Fruit fly (Drosophila melanogaster) whole organism, embryonic: ENCODE data around the gene CG43245.

ENCODE experiments used
- Ada2b ChIP-seq: fragments of 200-800 bp; sonication (Bioruptor generic); IDR thresholded peaks from 2 replicates; pipeline ENCODE4 v1.3.6; 2022; ENCODE audit warnings: missing biosample characterization, missing genetic modification characterization
- Atf6 ChIP-seq: fragments of 200-800 bp; sonication (Bioruptor generic); IDR thresholded peaks from 2 replicates; pipeline ENCODE4 v1.3.6; 2022; ENCODE audit warnings: missing biosample characterization, missing genetic modification characterization
- BEAF-32 ChIP-seq: fragments of 200-800 bp; sonication (Bioruptor generic); optimal IDR thresholded peaks from 3 replicates; lab custom pipeline; 2017; ENCODE audit warnings: missing biosample characterization, missing genetic modification characterization, mild to moderate bottlenecking, moderate library complexity, missing genetic modification reagents
- Blimp-1 ChIP-seq: fragments of 200-800 bp; sonication (Bioruptor generic); optimal IDR thresholded peaks from 3 replicates; lab custom pipeline; 2018; ENCODE audit warnings: missing biosample characterization, missing genetic modification characterization, mild to moderate bottlenecking, moderate library complexity, missing genetic modification reagents
- CG10147 ChIP-seq: fragments of 200-800 bp; sonication (Bioruptor generic); optimal IDR thresholded peaks from 2 replicates; lab custom pipeline; 2019; ENCODE audit warnings: missing biosample characterization, mild to moderate bottlenecking, missing genetic modification characterization, moderate library complexity
- CG10979 ChIP-seq: fragments of 200-800 bp; sonication (Bioruptor generic); optimal IDR thresholded peaks from 2 replicates; lab custom pipeline; 2018; ENCODE audit warnings: missing biosample characterization, mild to moderate bottlenecking, missing genetic modification characterization, moderate library complexity
- CG12155 ChIP-seq: fragments of 200-800 bp; sonication (Bioruptor generic); optimal IDR thresholded peaks from 3 replicates; lab custom pipeline; 2016; ENCODE audit warnings: missing biosample characterization, missing genetic modification characterization
- CG14014 ChIP-seq: fragments of 200-800 bp; sonication (Bioruptor generic); IDR thresholded peaks from 2 replicates; pipeline ENCODE4 v1.3.6; 2022; ENCODE audit warnings: missing biosample characterization, missing genetic modification characterization
- CG14965 ChIP-seq: fragments of 200-800 bp; sonication (Bioruptor generic); optimal IDR thresholded peaks from 2 replicates; lab custom pipeline; 2016; ENCODE audit warnings: missing biosample characterization, missing genetic modification characterization, borderline replicate concordance
- CG15514 ChIP-seq: fragments of 200-800 bp; sonication (Bioruptor generic); optimal IDR thresholded peaks from 3 replicates; lab custom pipeline; 2017; ENCODE audit warnings: missing biosample characterization, missing genetic modification characterization, mild to moderate bottlenecking, moderate library complexity, missing genetic modification reagents
- CG16815 ChIP-seq: fragments of 200-800 bp; sonication (Bioruptor generic); optimal IDR thresholded peaks from 3 replicates; lab custom pipeline; 2017; ENCODE audit warnings: missing biosample characterization, mild to moderate bottlenecking, missing genetic modification characterization
- CG17359 ChIP-seq: fragments of 200-800 bp; sonication (Bioruptor generic); optimal IDR thresholded peaks from 3 replicates; lab custom pipeline; 2018; ENCODE audit warnings: missing biosample characterization, mild to moderate bottlenecking, missing genetic modification characterization, moderate library complexity
- CG17568 ChIP-seq: fragments of 200-800 bp; sonication (Bioruptor generic); optimal IDR thresholded peaks from 2 replicates; lab custom pipeline; 2018; ENCODE audit warnings: missing biosample characterization, mild to moderate bottlenecking, missing genetic modification characterization, moderate library complexity
- CG2678 ChIP-seq: fragments of 200-800 bp; sonication (Bioruptor generic); optimal IDR thresholded peaks from 3 replicates; lab custom pipeline; 2019; ENCODE audit warnings: missing biosample characterization, mild to moderate bottlenecking, missing genetic modification characterization, moderate library complexity
- CG2889 ChIP-seq: fragments of 200-800 bp; sonication (Bioruptor generic); IDR thresholded peaks from 3 replicates; pipeline ENCODE4 v1.3.6; 2022; ENCODE audit warnings: missing biosample characterization, missing genetic modification characterization
- CG30431 ChIP-seq: fragments of 200-800 bp; sonication (Bioruptor generic); optimal IDR thresholded peaks from 2 replicates; lab custom pipeline; 2017; ENCODE audit warnings: missing biosample characterization, missing genetic modification characterization
- CG4404 ChIP-seq: fragments of 200-800 bp; sonication (Bioruptor generic); IDR thresholded peaks from 2 replicates; pipeline ENCODE4 v1.3.6; 2022; ENCODE audit warnings: missing biosample characterization, missing genetic modification characterization
- CG9727 ChIP-seq: fragments of 200-800 bp; sonication (Bioruptor generic); optimal IDR thresholded peaks from 3 replicates; lab custom pipeline; 2017; ENCODE audit warnings: missing biosample characterization, mild to moderate bottlenecking, missing genetic modification characterization
- Dll ChIP-seq: fragments of 200-800 bp; sonication (Bioruptor generic); IDR thresholded peaks from 4 replicates; pipeline ENCODE4 v1.3.6; 2022; ENCODE audit warnings: missing biosample characterization, missing genetic modification characterization; ENCODE audit not compliant: partially characterized antibody
- Fer2 ChIP-seq: fragments of 200-800 bp; sonication (Bioruptor generic); optimal IDR thresholded peaks from 2 replicates; lab custom pipeline; 2018; ENCODE audit warnings: missing biosample characterization, mild to moderate bottlenecking, missing genetic modification characterization, moderate library complexity
- HHEX ChIP-seq: fragments of 200-800 bp; sonication (Bioruptor generic); optimal IDR thresholded peaks from 3 replicates; lab custom pipeline; 2017; ENCODE audit warnings: missing biosample characterization, mild to moderate bottlenecking, missing genetic modification characterization, missing genetic modification reagents
- Hmr ChIP-seq: fragments of 200-800 bp; sonication (Bioruptor generic); optimal IDR thresholded peaks from 3 replicates; lab custom pipeline; 2017; ENCODE audit warnings: mild to moderate bottlenecking, missing biosample characterization, missing genetic modification reagents, missing genetic modification characterization
- Hr39 ChIP-seq: fragments of >200 bp; optimal IDR thresholded peaks from 2 replicates; lab custom pipeline; 2017
- Lim3 ChIP-seq: fragments of 200-800 bp; sonication (Bioruptor generic); IDR thresholded peaks from 2 replicates; pipeline ENCODE4 v1.3.6; 2022; ENCODE audit warnings: missing biosample characterization, missing genetic modification characterization
- Lpt ChIP-seq: fragments of >200 bp; optimal IDR thresholded peaks from 2 replicates; lab custom pipeline; 2018; ENCODE audit warnings: missing biosample characterization, missing genetic modification characterization
- NC2α ChIP-seq: fragments of 200-800 bp; sonication (Bioruptor generic); optimal IDR thresholded peaks from 2 replicates; lab custom pipeline; 2016; ENCODE audit warnings: missing biosample characterization, missing genetic modification characterization
- Pdp1 ChIP-seq, 2 experiments: fragments of 200-800 bp; sonication (Bioruptor generic); optimal IDR thresholded peaks; 3 replicates each; lab custom pipeline; 2016; ENCODE audit warnings: missing biosample characterization in 2 of 2, missing genetic modification characterization in 2 of 2, mild to moderate bottlenecking in 1 of 2, moderate library complexity in 1 of 2
- TFAM ChIP-seq: fragments of 200-800 bp; sonication (Bioruptor generic); optimal IDR thresholded peaks from 2 replicates; lab custom pipeline; 2017; ENCODE audit warnings: missing biosample characterization, missing genetic modification characterization, inconsistent platforms
- Taf1 ChIP-seq: fragments of 200-800 bp; sonication (Bioruptor generic); IDR thresholded peaks from 2 replicates; pipeline ENCODE4 v1.3.6; 2022; ENCODE audit warnings: missing biosample characterization, missing genetic modification characterization
- Tbp ChIP-seq: fragments of >200 bp; optimal IDR thresholded peaks from 2 replicates; lab custom pipeline; 2018; ENCODE audit warnings: missing biosample characterization, missing genetic modification characterization
- bbx ChIP-seq: fragments of 200-800 bp; sonication (Bioruptor generic); IDR thresholded peaks from 2 replicates; pipeline ENCODE4 v1.3.6; 2022; ENCODE audit warnings: missing biosample characterization, missing genetic modification characterization; ENCODE audit not compliant: partially characterized antibody
- br ChIP-seq: fragments of >200 bp; optimal IDR thresholded peaks from 2 replicates; lab custom pipeline; 2017
- ci ChIP-seq: fragments of 200-800 bp; sonication (Bioruptor generic); IDR thresholded peaks from 3 replicates; pipeline ENCODE4 v1.3.6; 2022; ENCODE audit warnings: missing biosample characterization, missing genetic modification characterization
- croc ChIP-seq: fragments of 200-800 bp; sonication (Bioruptor generic); conservative IDR thresholded peaks from 3 replicates; pipeline ENCODE4 v1.3.6; 2022; ENCODE audit warnings: missing biosample characterization, missing genetic modification characterization
- crp ChIP-seq, 2 experiments: fragments of 200-800 bp; sonication (Bioruptor generic); optimal IDR thresholded peaks; 2 replicates in 1 of 2; 3 replicates in 1 of 2; lab custom pipeline; 2017; ENCODE audit warnings: missing biosample characterization in 2 of 2, missing genetic modification characterization in 2 of 2, mild to moderate bottlenecking in 1 of 2, moderate library complexity in 1 of 2
- dysf ChIP-seq: fragments of 200-800 bp; sonication (Bioruptor generic); IDR thresholded peaks from 3 replicates; pipeline ENCODE4 v1.3.6; 2022; ENCODE audit warnings: missing biosample characterization, missing genetic modification characterization
- esg ChIP-seq: fragments of 200-800 bp; sonication (Bioruptor generic); conservative IDR thresholded peaks from 2 replicates; pipeline ENCODE4 v1.3.6; 2022; ENCODE audit warnings: missing biosample characterization, missing genetic modification characterization
- hkb ChIP-seq, 2 experiments: fragments of 200-800 bp in 1 of 2; fragments of >200 bp in 1 of 2; sonication (Bioruptor generic) in 1 of 2; IDR thresholded peaks in 1 of 2; optimal IDR thresholded peaks in 1 of 2; 2 replicates each; pipeline versions ENCODE4 v1.3.6 to Lab custom; 2017 to 2022; ENCODE audit warnings: missing biosample characterization in 1 of 2, missing genetic modification characterization in 1 of 2
- hth ChIP-seq: fragments of >200 bp; optimal IDR thresholded peaks from 2 replicates; lab custom pipeline; 2017; ENCODE audit warnings: inconsistent platforms
- insv ChIP-seq, 2 experiments: fragments of 200-800 bp; sonication (Bioruptor generic); optimal IDR thresholded peaks; 3 replicates each; lab custom pipeline; 2016 to 2018; ENCODE audit warnings: missing biosample characterization in 2 of 2, missing genetic modification characterization in 2 of 2
- lab ChIP-seq: fragments of 200-800 bp; sonication (Bioruptor generic); optimal IDR thresholded peaks from 3 replicates; lab custom pipeline; 2017; ENCODE audit warnings: missing biosample characterization, missing genetic modification characterization, mild to moderate bottlenecking, moderate library complexity, missing genetic modification reagents
- pan ChIP-seq, 4 experiments: fragments of >200 bp in 3 of 4; fragments of 200-800 bp in 1 of 4; sonication (Bioruptor generic) in 1 of 4; optimal IDR thresholded peaks in 3 of 4; IDR thresholded peaks in 1 of 4; 2 replicates each; pipeline versions ENCODE4 v1.3.6 to Lab custom; 2017 to 2022; ENCODE audit warnings: missing biosample characterization in 2 of 4, missing genetic modification characterization in 2 of 4, mixed read lengths in 1 of 4
- pb ChIP-seq: fragments of 200-800 bp; sonication (Bioruptor generic); optimal IDR thresholded peaks from 3 replicates; lab custom pipeline; 2016; ENCODE audit warnings: missing biosample characterization, missing genetic modification characterization
- pho ChIP-seq: fragments of 200-800 bp; sonication (Bioruptor generic); optimal IDR thresholded peaks from 2 replicates; lab custom pipeline; 2016; ENCODE audit warnings: missing biosample characterization, missing genetic modification characterization
- phol ChIP-seq: fragments of 200-800 bp; sonication (Bioruptor generic); optimal IDR thresholded peaks from 3 replicates; lab custom pipeline; 2018; ENCODE audit warnings: missing biosample characterization, mild to moderate bottlenecking, missing genetic modification characterization, moderate library complexity
- salm ChIP-seq: fragments of 200-800 bp; sonication (Bioruptor generic); optimal IDR thresholded peaks from 2 replicates; lab custom pipeline; 2018; ENCODE audit warnings: missing biosample characterization, mild to moderate bottlenecking, missing genetic modification characterization
- slp2 ChIP-seq: fragments of 200-800 bp; sonication (Bioruptor generic); optimal IDR thresholded peaks from 2 replicates; lab custom pipeline; 2016; ENCODE audit warnings: missing biosample characterization, missing genetic modification characterization
- tap ChIP-seq: fragments of 200-800 bp; optimal IDR thresholded peaks from 3 replicates; lab custom pipeline; 2019; ENCODE audit warnings: missing biosample characterization, mild to moderate bottlenecking, missing genetic modification characterization, moderate library complexity
- zen2 ChIP-seq: fragments of 200-800 bp; sonication (Bioruptor generic); IDR thresholded peaks from 3 replicates; pipeline ENCODE4 v1.3.6; 2022; ENCODE audit warnings: missing biosample characterization, missing genetic modification characterization; ENCODE audit not compliant: partially characterized antibody
- zfh1 ChIP-seq: fragments of 200-800 bp; sonication (Bioruptor generic); IDR thresholded peaks from 3 replicates; pipeline ENCODE4 v1.3.6; 2022; ENCODE audit warnings: missing biosample characterization, missing genetic modification characterization

CG43245 gene

dm6 chr3L:10756082-10756481 lies 15.6 kb upstream of the CG43245 start (continued):
- no peak for TF ChIP-seq NC2α (GFP tag; lab: Kevin White, UChicago)
- 0 out of 3 replicates have a peak, but pooled peaks have one; percentile 18 for TF ChIP-seq zfh1
- TF ChIP-seq dysf (GFP tag; lab: Robert Waterston, UW): 0 out of 3 replicates have a peak, but pooled peaks have one; percentile 21
- TF ChIP-seq CG16815 (GFP tag; lab: Kevin White, UChicago): no peak
- no peak for TF ChIP-seq CG12155
- TF ChIP-seq Ada2b (GFP tag; lab: Robert Waterston, UW): peak; percentile 30; the same call in 1 of the 2 replicates
- TF ChIP-seq crp (GFP tag; optimal IDR thresholded peaks at IDR 0.05; lab: Kevin White, UChicago): no peak
- peak in 1 of 2 experiments; percentile 17 for TF ChIP-seq Pdp1 (GFP tag; optimal IDR thresholded peaks at IDR 0.05; lab: Kevin White, UChicago)
- TF ChIP-seq Fer2 (tag; lab: Kevin White, UChicago): no peak
- no peak for TF ChIP-seq Taf1
- TF ChIP-seq CG4404: no peak
- peak; percentile 36 for TF ChIP-seq CG2678
- no peak for TF ChIP-seq CG17568 (GFP tag; lab: Kevin White, UChicago)
- no peak for TF ChIP-seq bbx
- peak; percentile 65 for TF ChIP-seq CG10979
- no peak for TF ChIP-seq CG14965 (GFP tag; lab: Kevin White, UChicago)
- peak; percentile 28 for TF ChIP-seq lab
- TF ChIP-seq hth (lab: Kevin White, UChicago): no peak
- no peak for TF ChIP-seq Hmr (GFP tag; lab: Kevin White, UChicago)
- no peak for TF ChIP-seq salm (tag; lab: Kevin White, UChicago)
- 0 out of 2 replicates have a peak, but pooled peaks have one; percentile 9 for TF ChIP-seq Atf6 (GFP tag; lab: Robert Waterston, UW)
- TF ChIP-seq esg (GFP tag; lab: Robert Waterston, UW): peak; percentile 34; the same call in 1 of the 2 replicates
- peak; percentile 36 for TF ChIP-seq CG9727 (GFP tag; lab: Kevin White, UChicago)
- TF ChIP-seq BEAF-32 (GFP tag; lab: Kevin White, UChicago): no peak
- TF ChIP-seq ci (GFP tag; lab: Robert Waterston, UW): 0 out of 3 replicates have a peak, but pooled peaks have one; percentile 18
- TF ChIP-seq Dll (GFP tag; lab: Robert Waterston, UW): no peak
- TF ChIP-seq HHEX (GFP tag; lab: Kevin White, UChicago): peak; percentile 11
- no peak for TF ChIP-seq zen2 (GFP tag; lab: Robert Waterston, UW)
- TF ChIP-seq Hr39 (lab: Kevin White, UChicago): no peak
- TF ChIP-seq CG30431 (GFP tag; lab: Kevin White, UChicago): no peak
- TF ChIP-seq pan (optimal IDR thresholded peaks at IDR 0.05; lab: Kevin White, UChicago): no peak
- TF ChIP-seq pan (GFP tag; optimal IDR thresholded peaks at IDR 0.05 in 1 of 2, IDR thresholded peaks at IDR 0.05 in 1 of 2): no peak
- no peak for TF ChIP-seq Lim3 (GFP tag; lab: Robert Waterston, UW)
- peak; percentile 47 for TF ChIP-seq phol (tag; lab: Kevin White, UChicago)
- TF ChIP-seq Lpt (GFP tag; lab: Kevin White, UChicago): no peak
- TF ChIP-seq TFAM: no peak
- TF ChIP-seq CG10147: no peak
- no peak for TF ChIP-seq Tbp (GFP tag; lab: Kevin White, UChicago)
- TF ChIP-seq insv (GFP tag; optimal IDR thresholded peaks at IDR 0.05; lab: Kevin White, UChicago): no peak
- no peak for TF ChIP-seq pho (GFP tag; lab: Kevin White, UChicago)
- TF ChIP-seq pb (GFP tag; lab: Kevin White, UChicago): no peak
- TF ChIP-seq Blimp-1 (GFP tag; lab: Kevin White, UChicago): peak; percentile 73
- TF ChIP-seq br: no peak
- peak; percentile 20 for TF ChIP-seq CG17359 (tag; lab: Kevin White, UChicago)
- TF ChIP-seq CG15514: no peak
- TF ChIP-seq slp2 (GFP tag; lab: Kevin White, UChicago): no peak
- TF ChIP-seq croc (GFP tag; lab: Robert Waterston, UW): peak; percentile 37; the same call in 1 of the 3 replicates
- TF ChIP-seq tap: no peak
- no peak for TF ChIP-seq CG14014 (GFP tag; lab: Robert Waterston, UW)
- no peak for TF ChIP-seq CG2889 (GFP tag; lab: Robert Waterston, UW)
- TF ChIP-seq hkb (optimal IDR thresholded peaks at IDR 0.05; lab: Kevin White, UChicago): no peak
- peak; percentile 45; the same call in 1 of the 2 replicates for TF ChIP-seq hkb (GFP tag; IDR thresholded peaks at IDR 0.05; lab: Robert Waterston, UW)
